Worm (Caenorhabditis elegans): ENCODE measurements around the gene C12D8.21.
A peak's percentile ranks its signal among the peaks of the same experiment; 100 is the strongest.

The C12D8.21 gene

DNA sequence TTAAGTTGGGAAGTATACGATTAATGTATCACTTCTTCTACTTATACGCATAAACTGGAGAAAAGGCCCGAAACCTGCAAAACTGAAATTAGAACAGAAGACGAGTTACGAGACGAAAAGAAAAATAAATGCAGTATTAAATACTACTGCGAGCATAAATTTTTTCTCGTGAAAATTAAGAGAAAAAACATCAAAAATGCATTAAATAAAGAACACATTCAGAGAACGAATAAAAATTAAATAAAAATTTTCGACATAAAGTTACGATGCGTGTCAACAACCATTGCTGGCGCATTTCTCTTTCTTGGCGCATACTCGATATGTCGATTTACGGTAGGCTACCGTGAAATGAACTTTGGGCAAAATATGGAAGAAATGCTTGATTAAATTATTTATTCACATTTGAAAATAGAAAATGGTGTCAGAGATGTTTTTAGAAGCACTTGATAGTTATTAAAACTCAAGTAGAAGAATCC, 36.1 kb downstream of the C12D8.21 start, which contains the start of the genes ZK856.19 and ZK856.11:
TSS of gene ZK856.19 (minus strand) at position 51 of the 476 bp plus-strand sequence.
TSS of gene ZK856.11 (minus strand) at position 76 of the 476 bp plus-strand sequence.
- peak; percentile 55; the same call in 1 of the 2 replicates for TF ChIP-seq grh-1 (GFP tag; IDR thresholded peaks at IDR 0.05)
- TF ChIP-seq F16B12.6 (tag; optimal IDR thresholded peaks at IDR 0.05) = peak; percentile 36
- TF ChIP-seq tlp-1 (tag; optimal IDR thresholded peaks at IDR 0.05) = no peak
- peak; percentile 37 for TF ChIP-seq lin-39 (tag; optimal IDR thresholded peaks at IDR 0.05)
- peak; percentile 78 for TF ChIP-seq tbx-2 (tag; optimal IDR thresholded peaks at IDR 0.05)
- peak; percentile 88 for TF ChIP-seq mep-1 (tag; optimal IDR thresholded peaks at IDR 0.05)
- TF ChIP-seq nhr-11 (tag; optimal IDR thresholded peaks at IDR 0.05) = peak; percentile 33
- TF ChIP-seq skn-1 (tag; optimal IDR thresholded peaks at IDR 0.05) = peak; percentile 37
- TF ChIP-seq C16A3.4 (tag; optimal IDR thresholded peaks at IDR 0.05) = peak; percentile 68
- TF ChIP-seq snpc-4 (tag; optimal IDR thresholded peaks at IDR 0.05) = peak; percentile 69
- peak; percentile 69 for TF ChIP-seq dsc-1 (tag; optimal IDR thresholded peaks at IDR 0.05)
- peak; percentile 50 for TF ChIP-seq lir-3 (tag; optimal IDR thresholded peaks at IDR 0.05; ENCODE audit: poor library complexity)
- TF ChIP-seq pag-3 (tag; optimal IDR thresholded peaks at IDR 0.05; ENCODE audit: borderline replicate concordance, insufficient read depth) = no peak
- peak; percentile 77 for TF ChIP-seq xbp-1 (tag; optimal IDR thresholded peaks at IDR 0.05)
- peak; percentile 24 for TF ChIP-seq nhr-77 (tag; optimal IDR thresholded peaks at IDR 0.05)
- TF ChIP-seq lsy-2 (tag; optimal IDR thresholded peaks at IDR 0.05) = peak; percentile 79 to 88
- TF ChIP-seq fkh-10 (GFP tag; optimal IDR thresholded peaks at IDR 0.05) = no peak
- peak; percentile 0 for TF ChIP-seq sox-4 (tag; optimal IDR thresholded peaks at IDR 0.05)
- TF ChIP-seq fkh-4 (tag; optimal IDR thresholded peaks at IDR 0.05; ENCODE audit: borderline replicate concordance) = no peak
- no peak for TF ChIP-seq hlh-4 (tag; optimal IDR thresholded peaks at IDR 0.05)
- TF ChIP-seq unc-130 (tag; optimal IDR thresholded peaks at IDR 0.05) = peak; percentile 60
- peak; percentile 58 for TF ChIP-seq isw-1 (GFP tag; IDR thresholded peaks at IDR 0.05)
- peak; percentile 6 for TF ChIP-seq ama-1 (optimal IDR thresholded peaks at IDR 0.05)
- TF ChIP-seq ceh-82 (tag; optimal IDR thresholded peaks at IDR 0.05) = peak; percentile 21 to 47 (median 40)
- no peak for TF ChIP-seq nhr-237 (tag; optimal IDR thresholded peaks at IDR 0.05)
- peak; percentile 63 to 74 for TF ChIP-seq efl-1 (optimal IDR thresholded peaks at IDR 0.05)
- peak; percentile 66 to 97 for TF ChIP-seq efl-1 (GFP tag; optimal IDR thresholded peaks at IDR 0.05 in 1 of 2)
- TF ChIP-seq pqm-1 (tag; optimal IDR thresholded peaks at IDR 0.05) = no peak
- peak; percentile 58 to 73 (median 72) for TF ChIP-seq dpl-1 (GFP tag; optimal IDR thresholded peaks at IDR 0.05)
- peak; percentile 83 for TF ChIP-seq nhr-47 (tag; optimal IDR thresholded peaks at IDR 0.05)
- TF ChIP-seq irx-1 (tag; optimal IDR thresholded peaks at IDR 0.05) = peak; percentile 40
- no peak for TF ChIP-seq Y116A8C.19 (tag; optimal IDR thresholded peaks at IDR 0.05; ENCODE audit: borderline replicate concordance)
- TF ChIP-seq hpl-2 (GFP tag; optimal IDR thresholded peaks at IDR 0.05) = no peak
- TF ChIP-seq lin-35 (GFP tag; optimal IDR thresholded peaks at IDR 0.05) = peak; percentile 70 to 75
- TF ChIP-seq elt-3 (tag; optimal IDR thresholded peaks at IDR 0.05) = peak in 2 of 6 experiments; percentile 2 to 18
- TF ChIP-seq fos-1 (tag; optimal IDR thresholded peaks at IDR 0.05) = peak; percentile 27
- no peak for TF ChIP-seq unc-98 (GFP tag; IDR thresholded peaks at IDR 0.05)
- no peak for TF ChIP-seq ztf-4 (tag; optimal IDR thresholded peaks at IDR 0.05)
- TF ChIP-seq mdl-1 (tag; optimal IDR thresholded peaks at IDR 0.05) = no peak
- no peak for TF ChIP-seq ets-5 (GFP tag; IDR thresholded peaks at IDR 0.05)
- TF ChIP-seq lin-14 (GFP tag; optimal IDR thresholded peaks at IDR 0.05) = peak; percentile 69
- TF ChIP-seq nhr-20 (tag; optimal IDR thresholded peaks at IDR 0.05) = peak; percentile 78
- peak; percentile 78 for TF ChIP-seq nhr-90 (tag; optimal IDR thresholded peaks at IDR 0.05; ENCODE audit: poor library complexity)
- no peak for TF ChIP-seq C04F5.9 (tag; optimal IDR thresholded peaks at IDR 0.05)
- peak; percentile 39 for TF ChIP-seq aly-2 (tag; optimal IDR thresholded peaks at IDR 0.05)
- TF ChIP-seq lin-15B (tag; optimal IDR thresholded peaks at IDR 0.05) = peak; percentile 78
- no peak for TF ChIP-seq pax-3 (tag; optimal IDR thresholded peaks at IDR 0.05)
- TF ChIP-seq nhr-19 (GFP tag; conservative IDR thresholded peaks at IDR 0.05) = peak; percentile 75
- peak; percentile 85 for TF ChIP-seq nhr-71 (tag; optimal IDR thresholded peaks at IDR 0.05)
- peak; percentile 76 for TF ChIP-seq blmp-1 (tag; optimal IDR thresholded peaks at IDR 0.05)
- TF ChIP-seq zip-4 (GFP tag; optimal IDR thresholded peaks at IDR 0.05) = peak; percentile 4
- peak; percentile 1 for TF ChIP-seq lin-13 (GFP tag; optimal IDR thresholded peaks at IDR 0.05)
- TF ChIP-seq unc-86 (tag; optimal IDR thresholded peaks at IDR 0.05) = peak; percentile 54
